Worm (Caenorhabditis elegans) whole organism, L2 larva: Measurements from ENCODE around the gene alg-2.

Experiments
- alr-1 ChIP-seq: fragments of 150-350 bp; optimal IDR thresholded peaks from 2 replicates; lab custom pipeline; 2014; ENCODE audit warnings: missing biosample characterization, missing genetic modification characterization
- aly-2 ChIP-seq: fragments of 150-350 bp; optimal IDR thresholded peaks from 2 replicates; lab custom pipeline; 2014; ENCODE audit warnings: missing biosample characterization, missing genetic modification characterization
- ceh-16 ChIP-seq: fragments of 150-350 bp; optimal IDR thresholded peaks from 2 replicates; lab custom pipeline; 2014; ENCODE audit warnings: missing biosample characterization, missing genetic modification characterization
- dmd-4 ChIP-seq: sonication (generic microtip); optimal IDR thresholded peaks from 2 replicates; lab custom pipeline; 2017; ENCODE audit warnings: missing biosample characterization, missing genetic modification characterization
- elt-1 ChIP-seq: fragments of 150-350 bp; optimal IDR thresholded peaks from 2 replicates; lab custom pipeline; 2014; ENCODE audit warnings: missing biosample characterization, missing genetic modification characterization
- fos-1 ChIP-seq: fragments of 150-350 bp; optimal IDR thresholded peaks from 2 replicates; lab custom pipeline; 2014; ENCODE audit warnings: missing biosample characterization, missing genetic modification characterization
- gmeb-1 ChIP-seq: fragments of 150-350 bp; optimal IDR thresholded peaks from 2 replicates; lab custom pipeline; 2014; ENCODE audit warnings: missing biosample characterization, missing genetic modification characterization
- mab-5 ChIP-seq: fragments of 150-350 bp; optimal IDR thresholded peaks from 2 replicates; lab custom pipeline; 2014; ENCODE audit warnings: missing biosample characterization, missing genetic modification characterization
- mdl-1 ChIP-seq, 2 experiments: fragments of 150-350 bp in 1 of 2; sonication (generic microtip) in 1 of 2; optimal IDR thresholded peaks; 2 replicates each; lab custom pipeline; 2017; ENCODE audit warnings: missing biosample characterization in 2 of 2, missing genetic modification characterization in 2 of 2
- nhr-237 ChIP-seq: fragments of 150-350 bp; optimal IDR thresholded peaks from 2 replicates; lab custom pipeline; 2014; ENCODE audit warnings: missing biosample characterization, missing genetic modification characterization
- skn-1 ChIP-seq: sonication (generic microtip); optimal IDR thresholded peaks from 2 replicates; lab custom pipeline; 2017; ENCODE audit warnings: missing biosample characterization, missing genetic modification characterization
- unc-39 ChIP-seq: fragments of 150-350 bp; optimal IDR thresholded peaks from 2 replicates; lab custom pipeline; 2014; ENCODE audit warnings: missing biosample characterization, missing genetic modification characterization

ce11 chrII:915780-916179, 42.8 kb downstream of the alg-2 start, which contains the start of gene fbxc-29:
- TF ChIP-seq ceh-16 (tag; lab: Kevin White, UChicago) (no peak), elt-1 (tag; lab: Kevin White, UChicago) (no peak), nhr-237 (no peak), dmd-4 (tag; lab: Kevin White, UChicago) (no peak), skn-1 (tag; lab: Kevin White, UChicago) (no peak), mdl-1 (tag; optimal IDR thresholded peaks at IDR 0.05; lab: Kevin White, UChicago) (no peak), unc-39 (tag; lab: Kevin White, UChicago) (no peak), mab-5 (tag; lab: Kevin White, UChicago) (no peak), gmeb-1 (tag; lab: Kevin White, UChicago) (no peak), aly-2 (tag; lab: Kevin White, UChicago) (no peak), alr-1 (no peak), fos-1 (no peak)
